Fruit fly (Drosophila melanogaster) whole organism, prepupa: ENCODE data around the gene CG16965.

ENCODE experiments used
- Blimp-1 ChIP-seq: fragments of 200-800 bp; sonication (Bioruptor generic); optimal IDR thresholded peaks from 3 replicates; lab custom pipeline; 2017; ENCODE audit warnings: missing biosample characterization, missing genetic modification characterization, mild to moderate bottlenecking, moderate library complexity, missing genetic modification reagents
- CG10669 ChIP-seq: fragments of 200-800 bp; sonication (Bioruptor generic); optimal IDR thresholded peaks from 3 replicates; lab custom pipeline; 2018; ENCODE audit warnings: missing biosample characterization, mild to moderate bottlenecking, missing genetic modification characterization, moderate library complexity
- CG11294 ChIP-seq: fragments of 200-800 bp; sonication (Bioruptor generic); IDR thresholded peaks from 2 replicates; pipeline ENCODE4 v1.3.6; 2022; ENCODE audit warnings: missing biosample characterization, missing genetic modification characterization
- CG11762 ChIP-seq: fragments of 200-800 bp; sonication (Bioruptor generic); optimal IDR thresholded peaks from 3 replicates; lab custom pipeline; 2016; ENCODE audit warnings: missing biosample characterization, missing genetic modification characterization; ENCODE audit not compliant: insufficient read depth
- CG15336 ChIP-seq: fragments of 200-800 bp; sonication (Bioruptor generic); IDR thresholded peaks from 2 replicates; pipeline ENCODE4 v1.3.6; 2022; ENCODE audit warnings: missing biosample characterization, missing genetic modification characterization
- CG3032 ChIP-seq: fragments of 200-800 bp; optimal IDR thresholded peaks from 2 replicates; lab custom pipeline; 2019; ENCODE audit warnings: missing biosample characterization, mild to moderate bottlenecking, missing genetic modification characterization, moderate library complexity
- CG31627 ChIP-seq: fragments of 200-800 bp; sonication (Bioruptor generic); optimal IDR thresholded peaks from 3 replicates; lab custom pipeline; 2016; ENCODE audit warnings: missing biosample characterization, missing genetic modification characterization
- CG32006 ChIP-seq: fragments of 200-800 bp; sonication (Bioruptor generic); optimal IDR thresholded peaks from 3 replicates; lab custom pipeline; 2017; ENCODE audit warnings: missing biosample characterization, mild to moderate bottlenecking, missing genetic modification characterization
- CG34406 ChIP-seq: fragments of 200-800 bp; sonication (Bioruptor generic); optimal IDR thresholded peaks from 3 replicates; lab custom pipeline; 2016; ENCODE audit warnings: missing biosample characterization, missing genetic modification characterization
- CG3919 ChIP-seq: fragments of 200-800 bp; sonication (Bioruptor generic); optimal IDR thresholded peaks from 3 replicates; lab custom pipeline; 2016; ENCODE audit warnings: missing biosample characterization, missing genetic modification characterization
- CG6163 ChIP-seq: fragments of 200-800 bp; sonication (Bioruptor generic); IDR thresholded peaks from 3 replicates; pipeline ENCODE4 v1.3.6; 2022; ENCODE audit warnings: missing biosample characterization, missing genetic modification characterization
- CG6792 ChIP-seq: fragments of 200-800 bp; sonication (Bioruptor generic); optimal IDR thresholded peaks from 3 replicates; lab custom pipeline; 2016; ENCODE audit warnings: missing biosample characterization, missing genetic modification characterization
- CG6808 ChIP-seq: fragments of 200-800 bp; sonication (Bioruptor generic); optimal IDR thresholded peaks from 3 replicates; lab custom pipeline; 2017; ENCODE audit warnings: missing biosample characterization, missing genetic modification characterization, mild to moderate bottlenecking, moderate library complexity, missing genetic modification reagents
- CG6854 ChIP-seq: fragments of 200-800 bp; sonication (Bioruptor generic); optimal IDR thresholded peaks from 2 replicates; lab custom pipeline; 2017; ENCODE audit warnings: missing biosample characterization, mild to moderate bottlenecking, missing genetic modification characterization
- CG7368 ChIP-seq: fragments of 200-800 bp; sonication (Bioruptor generic); optimal IDR thresholded peaks from 3 replicates; lab custom pipeline; 2016; ENCODE audit warnings: missing biosample characterization, missing genetic modification characterization
- CG8119 ChIP-seq: fragments of 200-800 bp; sonication (Bioruptor generic); IDR thresholded peaks from 3 replicates; pipeline ENCODE4 v1.3.6; 2022; ENCODE audit warnings: missing biosample characterization, missing genetic modification characterization
- CG8319 ChIP-seq: fragments of 200-800 bp; sonication (Bioruptor generic); optimal IDR thresholded peaks from 3 replicates; lab custom pipeline; 2016; ENCODE audit warnings: missing biosample characterization, missing genetic modification characterization
- CG8632 ChIP-seq: fragments of 200-800 bp; sonication (Bioruptor generic); optimal IDR thresholded peaks from 3 replicates; lab custom pipeline; 2016; ENCODE audit warnings: missing biosample characterization, missing genetic modification characterization
- CG9139 ChIP-seq: fragments of 200-800 bp; sonication (Bioruptor generic); optimal IDR thresholded peaks from 3 replicates; lab custom pipeline; 2017; ENCODE audit warnings: missing biosample characterization, mild to moderate bottlenecking, missing genetic modification characterization
- Eip75B ChIP-seq: fragments of 200-800 bp; sonication (Bioruptor generic); optimal IDR thresholded peaks from 3 replicates; lab custom pipeline; 2016; ENCODE audit warnings: missing biosample characterization, missing genetic modification characterization
- Eip78C ChIP-seq: fragments of 200-800 bp; sonication (Bioruptor generic); peaks from one replicate; lab custom pipeline; 2016; ENCODE audit warnings: missing biosample characterization, missing genetic modification characterization
- Eip93F ChIP-seq: fragments of 200-800 bp; sonication (Bioruptor generic); optimal IDR thresholded peaks from 2 replicates; lab custom pipeline; 2016; ENCODE audit warnings: missing biosample characterization, mild to moderate bottlenecking, missing genetic modification characterization
- Ets96B ChIP-seq: fragments of 200-800 bp; optimal IDR thresholded peaks from 2 replicates; lab custom pipeline; 2019; ENCODE audit warnings: missing biosample characterization, mild to moderate bottlenecking, missing genetic modification characterization, moderate library complexity
- Gug ChIP-seq: fragments of 200-800 bp; sonication (Bioruptor generic); IDR thresholded peaks from 2 replicates; pipeline ENCODE4 v1.3.6; 2022; ENCODE audit warnings: missing biosample characterization, missing genetic modification characterization
- Hr4 ChIP-seq: fragments of 200-800 bp; sonication (Bioruptor generic); optimal IDR thresholded peaks from 3 replicates; lab custom pipeline; 2016; ENCODE audit warnings: missing biosample characterization, missing genetic modification characterization
- Lpt ChIP-seq: fragments of 200-800 bp; sonication (Bioruptor generic); optimal IDR thresholded peaks from 3 replicates; lab custom pipeline; 2016; ENCODE audit warnings: missing biosample characterization, missing genetic modification characterization
- Met ChIP-seq: fragments of 200-800 bp; sonication (Bioruptor generic); optimal IDR thresholded peaks from 3 replicates; lab custom pipeline; 2016; ENCODE audit warnings: missing biosample characterization, missing genetic modification characterization
- OdsH ChIP-seq: fragments of 200-800 bp; sonication (Bioruptor generic); optimal IDR thresholded peaks from 3 replicates; lab custom pipeline; 2016; ENCODE audit warnings: missing biosample characterization, missing genetic modification characterization
- Sox102F ChIP-seq: fragments of 200-800 bp; sonication (Bioruptor generic); optimal IDR thresholded peaks from 2 replicates; lab custom pipeline; 2016; ENCODE audit warnings: missing biosample characterization, mild to moderate bottlenecking, missing genetic modification characterization
- Sox14 ChIP-seq: fragments of 200-800 bp; sonication (Bioruptor generic); optimal IDR thresholded peaks from 3 replicates; lab custom pipeline; 2016; ENCODE audit warnings: missing biosample characterization, missing genetic modification characterization
- Sox15 ChIP-seq: fragments of 200-800 bp; sonication (Bioruptor generic); optimal IDR thresholded peaks from 3 replicates; lab custom pipeline; 2016; ENCODE audit warnings: missing biosample characterization, missing genetic modification characterization
- achi ChIP-seq: fragments of 200-800 bp; sonication (Bioruptor generic); optimal IDR thresholded peaks from 3 replicates; lab custom pipeline; 2016; ENCODE audit warnings: missing biosample characterization, missing genetic modification characterization
- acj6 ChIP-seq: fragments of 200-800 bp; sonication (Bioruptor generic); optimal IDR thresholded peaks from 3 replicates; lab custom pipeline; 2016; ENCODE audit warnings: missing biosample characterization, missing genetic modification characterization
- cyc ChIP-seq: fragments of 200-800 bp; sonication (Bioruptor generic); optimal IDR thresholded peaks from 3 replicates; lab custom pipeline; 2016; ENCODE audit warnings: missing biosample characterization, missing genetic modification characterization
- dac ChIP-seq: fragments of 200-800 bp; sonication (Bioruptor generic); optimal IDR thresholded peaks from 2 replicates; lab custom pipeline; 2017; ENCODE audit warnings: missing biosample characterization, mild to moderate bottlenecking, missing genetic modification characterization
- dsx ChIP-seq: fragments of 200-800 bp; optimal IDR thresholded peaks from 3 replicates; lab custom pipeline; 2019; ENCODE audit warnings: missing biosample characterization, mild to moderate bottlenecking, missing genetic modification characterization, moderate library complexity; ENCODE audit not compliant: poor library complexity, severe bottlenecking
- eg ChIP-seq: fragments of 200-800 bp; sonication (Bioruptor generic); IDR thresholded peaks from 3 replicates; pipeline ENCODE4 v1.3.6; 2022; ENCODE audit warnings: missing biosample characterization, missing genetic modification characterization
- esn ChIP-seq: fragments of 200-800 bp; sonication (Bioruptor generic); optimal IDR thresholded peaks from 2 replicates; lab custom pipeline; 2016; ENCODE audit warnings: missing biosample characterization, mild to moderate bottlenecking, missing genetic modification characterization, moderate library complexity
- fkh ChIP-seq: fragments of 200-800 bp; sonication (Bioruptor generic); optimal IDR thresholded peaks from 3 replicates; lab custom pipeline; 2017; ENCODE audit warnings: missing biosample characterization, mild to moderate bottlenecking, missing genetic modification characterization, moderate library complexity
- net ChIP-seq: fragments of 200-800 bp; sonication (Bioruptor generic); optimal IDR thresholded peaks from 3 replicates; lab custom pipeline; 2016; ENCODE audit warnings: missing biosample characterization, missing genetic modification characterization
- pdm3 ChIP-seq: fragments of 200-800 bp; sonication (Bioruptor generic); optimal IDR thresholded peaks from 3 replicates; lab custom pipeline; 2016; ENCODE audit warnings: missing biosample characterization, missing genetic modification characterization
- spab ChIP-seq: fragments of 200-800 bp; sonication (Bioruptor generic); optimal IDR thresholded peaks from 2 replicates; lab custom pipeline; 2017; ENCODE audit warnings: missing biosample characterization, mild to moderate bottlenecking, missing genetic modification characterization, missing genetic modification reagents
- svp ChIP-seq: fragments of 200-800 bp; sonication (Bioruptor generic); peaks from one replicate; lab custom pipeline; 2016; ENCODE audit warnings: missing biosample characterization, missing genetic modification characterization
- topi ChIP-seq: fragments of 200-800 bp; sonication (Bioruptor generic); optimal IDR thresholded peaks from 3 replicates; lab custom pipeline; 2016; ENCODE audit warnings: missing biosample characterization, missing genetic modification characterization
- vri ChIP-seq: fragments of 200-800 bp; sonication (Bioruptor generic); optimal IDR thresholded peaks from 3 replicates; lab custom pipeline; 2016; ENCODE audit warnings: missing biosample characterization, mild to moderate bottlenecking, missing genetic modification characterization

Gene CG16965

dm6 chr2L:12011682-12012655 is 30.6 kb downstream of the CG16965 start (continued):
- TF ChIP-seq dac (GFP tag; lab: Kevin White, UChicago) (peak; percentile 27), OdsH (GFP tag; lab: Kevin White, UChicago) (peak; percentile 31), CG15336 (GFP tag; lab: Robert Waterston, UW) (no peak), pdm3 (GFP tag; lab: Kevin White, UChicago) (peak; percentile 52), Sox15 (no peak), Sox102F (peak; percentile 83), CG31627 (peak; percentile 73), spab (GFP tag; lab: Kevin White, UChicago) (peak; percentile 68), CG6808 (GFP tag; lab: Kevin White, UChicago) (peak; percentile 69), eg (GFP tag; lab: Robert Waterston, UW) (no peak), esn (peak; percentile 82), Ets96B (tag; lab: Kevin White, UChicago) (peak; percentile 54), acj6 (GFP tag; lab: Kevin White, UChicago) (peak; percentile 22), cyc (peak; percentile 87), CG9139 (GFP tag; lab: Kevin White, UChicago) (peak; percentile 56), Lpt (GFP tag; lab: Kevin White, UChicago) (peak; percentile 54), CG8119 (no peak), CG8319 (GFP tag; lab: Kevin White, UChicago) (peak; percentile 40), Gug (GFP tag; lab: Robert Waterston, UW) (no peak), vri (GFP tag; lab: Kevin White, UChicago) (no peak), CG32006 (peak; percentile 5), CG11294 (GFP tag; lab: Robert Waterston, UW) (no peak), CG34406 (GFP tag; lab: Kevin White, UChicago) (peak; percentile 29), topi (GFP tag; lab: Kevin White, UChicago) (peak; percentile 80), Eip93F (GFP tag; lab: Kevin White, UChicago) (no peak)

- no peak for TF ChIP-seq CG6792 (GFP tag; lab: Kevin White, UChicago)
- no peak for TF ChIP-seq CG6808 (GFP tag; lab: Kevin White, UChicago)
- TF ChIP-seq achi (GFP tag; lab: Kevin White, UChicago): peak; percentile 1
- peak; percentile 30; the same call in 2 of the 3 replicates for TF ChIP-seq CG6163 (GFP tag; lab: Robert Waterston, UW)
- no peak for TF ChIP-seq Sox15
- TF ChIP-seq CG15336 (GFP tag; lab: Robert Waterston, UW): no peak
- TF ChIP-seq CG32006: no peak
- TF ChIP-seq CG6854 (GFP tag; lab: Kevin White, UChicago): no peak
- TF ChIP-seq CG3032: peak; percentile 17
- no peak for TF ChIP-seq CG8632 (GFP tag; lab: Kevin White, UChicago)
- no peak for TF ChIP-seq CG8119
- peak; percentile 85 for TF ChIP-seq Eip78C (GFP tag; lab: Kevin White, UChicago)
- no peak for TF ChIP-seq eg (GFP tag; lab: Robert Waterston, UW)
- no peak for TF ChIP-seq Eip93F (GFP tag; lab: Kevin White, UChicago)
- TF ChIP-seq pdm3 (GFP tag; lab: Kevin White, UChicago): peak; percentile 52
- TF ChIP-seq CG34406 (GFP tag; lab: Kevin White, UChicago): no peak
- TF ChIP-seq CG10669 (GFP tag; lab: Kevin White, UChicago): peak; percentile 45
- TF ChIP-seq dac (GFP tag; lab: Kevin White, UChicago): no peak
- no peak for TF ChIP-seq CG7368 (GFP tag; lab: Kevin White, UChicago)
- no peak for TF ChIP-seq CG11294 (GFP tag; lab: Robert Waterston, UW)
- TF ChIP-seq dsx (GFP tag; lab: Kevin White, UChicago): no peak
- TF ChIP-seq Hr4 (GFP tag; lab: Kevin White, UChicago): no peak
- no peak for TF ChIP-seq CG3919 (GFP tag; lab: Kevin White, UChicago)
- TF ChIP-seq CG8319 (GFP tag; lab: Kevin White, UChicago): no peak
- TF ChIP-seq Sox14 (GFP tag; lab: Kevin White, UChicago): peak; percentile 19
- TF ChIP-seq cyc: peak; percentile 34
- no peak for TF ChIP-seq CG11762 (GFP tag; lab: Kevin White, UChicago)
- TF ChIP-seq Blimp-1 (GFP tag; lab: Kevin White, UChicago): no peak
- no peak for TF ChIP-seq svp (GFP tag; lab: Kevin White, UChicago)
- TF ChIP-seq net: no peak
- no peak for TF ChIP-seq fkh
- TF ChIP-seq Met: no peak
- TF ChIP-seq CG31627: peak; percentile 41
- peak; percentile 39 for TF ChIP-seq topi (GFP tag; lab: Kevin White, UChicago)
- peak; percentile 32 for TF ChIP-seq esn
- no peak for TF ChIP-seq Eip75B (GFP tag; lab: Kevin White, UChicago)
- peak; percentile 33 for TF ChIP-seq Sox102F
Observed at dm6 chr2L:12013243-12013642, 31.9 kb downstream of the CG16965 start.
